Fruit fly (Drosophila melanogaster) whole organism, larva: Measurements from ENCODE around the gene ninaB.
A peak's percentile ranks its signal among the peaks of the same experiment; 100 is the strongest.

Experiments used
- noc ChIP-seq: fragments of 200-800 bp; sonication (Bioruptor generic); optimal IDR thresholded peaks from 3 replicates; lab custom pipeline; 2019; ENCODE audit warnings: missing biosample characterization, mild to moderate bottlenecking, missing genetic modification characterization, moderate library complexity

Gene ninaB

DNA sequence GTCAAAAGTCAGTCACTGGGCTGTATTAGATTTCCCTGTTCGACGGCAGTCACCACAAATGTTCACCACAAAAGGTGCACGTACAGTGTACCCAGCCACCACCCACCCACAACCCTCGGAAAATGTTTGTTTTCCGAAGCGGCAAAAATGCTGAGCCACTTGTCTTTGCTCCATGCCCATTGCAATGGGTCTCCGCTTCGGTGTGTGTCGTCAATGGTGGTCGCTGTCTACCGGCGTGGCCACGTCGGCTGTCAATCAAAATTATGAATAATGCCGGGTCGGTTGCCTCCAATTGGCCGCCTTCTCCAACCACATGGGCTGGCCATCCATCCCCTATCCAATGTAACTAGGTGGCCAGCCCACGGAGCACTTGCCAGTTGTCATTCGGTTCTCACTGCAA is at the start of gene ninaB:
Gene ninaB (plus strand): TSS at position 374 of the 400 bp plus-strand sequence.
- no peak for TF ChIP-seq noc (tag; lab: Kevin White, UChicago)

DNA sequence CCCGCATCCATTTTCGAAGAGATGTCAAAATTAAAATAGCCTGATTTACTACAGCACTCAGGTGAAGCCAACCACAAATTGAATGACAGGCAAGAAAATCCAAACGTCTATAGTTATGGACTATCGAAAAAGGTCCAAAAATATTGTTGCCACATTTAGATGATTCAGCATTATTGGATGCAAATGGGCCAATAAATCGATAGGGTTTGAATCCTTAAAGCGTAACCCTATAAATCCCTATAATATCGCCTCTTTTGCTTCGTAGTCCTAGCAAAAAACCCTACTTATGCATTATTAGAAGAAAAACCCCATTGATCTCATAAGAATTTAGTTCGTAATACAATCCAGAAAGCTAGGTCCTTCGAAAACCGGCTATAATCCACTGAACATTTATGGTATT is 44.1 kb upstream of the ninaB start, which contains the start of gene Rbp4:
Gene Rbp4 (minus strand): TSS at position 101 of the 400 bp plus-strand sequence.
- TF ChIP-seq noc (tag; lab: Kevin White, UChicago), result no peak

DNA sequence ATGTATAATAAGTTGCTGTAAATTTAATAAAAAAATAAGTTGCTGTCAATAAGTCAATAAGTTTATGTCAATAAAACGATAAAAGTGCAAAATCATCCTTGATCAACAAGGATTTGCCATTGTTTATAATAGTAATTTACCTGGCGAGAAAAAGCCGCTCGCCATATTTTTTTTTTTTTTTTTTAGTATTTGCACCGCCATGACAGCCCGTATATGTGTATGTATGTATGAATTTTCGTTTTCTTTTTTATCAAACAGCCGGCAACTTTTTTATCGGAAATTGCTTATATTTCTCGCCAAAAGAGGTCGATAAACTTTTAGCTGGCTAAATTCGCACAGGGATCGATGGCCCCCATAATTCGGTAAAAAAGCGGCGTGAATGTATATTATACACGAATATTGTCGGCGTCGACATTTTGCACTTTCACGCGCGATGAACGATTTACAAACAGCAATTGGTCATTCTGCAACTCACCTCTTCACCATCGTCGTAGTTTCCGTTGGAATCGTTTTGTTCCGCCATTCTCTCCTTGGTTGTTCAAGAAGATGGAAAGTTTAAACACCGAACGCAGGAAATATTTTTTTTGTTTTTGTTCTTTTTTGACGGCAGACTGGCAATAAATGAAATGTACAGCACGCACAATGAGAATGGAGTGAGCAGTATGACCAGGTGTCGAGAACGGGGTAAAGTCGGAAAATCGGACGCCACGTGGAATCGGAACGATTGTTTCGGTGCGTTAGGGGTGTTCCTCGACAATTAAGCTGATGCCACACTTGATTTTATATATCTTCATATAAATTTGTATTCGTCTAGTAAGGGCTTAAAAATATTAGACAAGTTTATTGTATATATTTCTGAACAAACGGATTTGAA is 40.3 kb upstream of the ninaB start, which contains the start of gene Hrb87F:
Gene Hrb87F (minus strand): TSS at position 667 of the 874 bp plus-strand sequence.
- no peak for TF ChIP-seq noc (tag; lab: Kevin White, UChicago)

DNA sequence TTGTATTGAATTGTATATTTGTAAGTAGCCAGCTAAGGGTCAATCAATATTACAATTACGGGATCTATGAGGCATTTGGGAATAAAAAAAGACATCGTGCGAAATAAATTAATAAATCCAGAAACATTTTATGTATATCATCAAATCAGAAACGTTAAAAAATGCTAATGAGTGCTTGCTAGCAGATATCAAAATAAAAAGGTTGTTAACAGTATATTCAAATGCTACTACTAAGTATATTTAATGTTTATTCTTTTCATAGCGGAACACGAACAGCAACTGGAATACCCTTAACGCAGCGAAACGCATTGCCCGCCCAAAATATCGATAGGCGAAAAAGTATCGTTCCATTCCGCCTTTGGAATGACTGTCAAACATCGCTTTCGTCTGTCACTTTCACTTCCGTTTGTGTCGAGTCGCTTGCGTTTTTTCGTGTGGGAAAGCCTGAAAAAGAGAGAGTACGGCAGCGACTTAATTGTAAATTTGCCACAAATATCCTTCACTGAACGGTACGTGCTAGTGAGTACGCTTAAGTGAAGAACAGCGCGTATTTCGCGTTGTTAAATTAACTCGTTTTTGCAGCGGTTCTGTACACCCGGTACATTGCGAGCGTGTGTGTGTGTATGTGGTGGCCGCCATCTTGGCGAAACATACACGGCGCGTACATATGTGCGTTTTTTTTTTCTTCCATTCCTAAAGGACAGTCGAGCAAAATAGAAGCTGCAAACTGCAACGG is 39.3 kb upstream of the ninaB start, which contains the start of gene B52:
Gene B52 (plus strand): TSS at position 388 of the 736 bp plus-strand sequence.
- peak; percentile 71 for TF ChIP-seq noc (tag; lab: Kevin White, UChicago)

dm6 chr3R:13662149-13662548 is 38.2 kb upstream of the ninaB start:
- TF ChIP-seq noc (tag; lab: Kevin White, UChicago), result no peak

dm6 chr3R:13665992-13666391 is 34.4 kb upstream of the ninaB start:
- no peak for TF ChIP-seq noc (tag; lab: Kevin White, UChicago)

- TF ChIP-seq noc (tag; lab: Kevin White, UChicago), result no peak
These were observed 27.5 kb upstream of the ninaB start for dm6 chr3R:13672898-13673297.

- no peak for TF ChIP-seq noc (tag; lab: Kevin White, UChicago)
These were observed 25.8 kb upstream of the ninaB start, which contains the start of gene Task6 for dm6 chr3R:13674492-13675033. Task6 (minus strand) TSS chr3R:13674542.

DNA sequence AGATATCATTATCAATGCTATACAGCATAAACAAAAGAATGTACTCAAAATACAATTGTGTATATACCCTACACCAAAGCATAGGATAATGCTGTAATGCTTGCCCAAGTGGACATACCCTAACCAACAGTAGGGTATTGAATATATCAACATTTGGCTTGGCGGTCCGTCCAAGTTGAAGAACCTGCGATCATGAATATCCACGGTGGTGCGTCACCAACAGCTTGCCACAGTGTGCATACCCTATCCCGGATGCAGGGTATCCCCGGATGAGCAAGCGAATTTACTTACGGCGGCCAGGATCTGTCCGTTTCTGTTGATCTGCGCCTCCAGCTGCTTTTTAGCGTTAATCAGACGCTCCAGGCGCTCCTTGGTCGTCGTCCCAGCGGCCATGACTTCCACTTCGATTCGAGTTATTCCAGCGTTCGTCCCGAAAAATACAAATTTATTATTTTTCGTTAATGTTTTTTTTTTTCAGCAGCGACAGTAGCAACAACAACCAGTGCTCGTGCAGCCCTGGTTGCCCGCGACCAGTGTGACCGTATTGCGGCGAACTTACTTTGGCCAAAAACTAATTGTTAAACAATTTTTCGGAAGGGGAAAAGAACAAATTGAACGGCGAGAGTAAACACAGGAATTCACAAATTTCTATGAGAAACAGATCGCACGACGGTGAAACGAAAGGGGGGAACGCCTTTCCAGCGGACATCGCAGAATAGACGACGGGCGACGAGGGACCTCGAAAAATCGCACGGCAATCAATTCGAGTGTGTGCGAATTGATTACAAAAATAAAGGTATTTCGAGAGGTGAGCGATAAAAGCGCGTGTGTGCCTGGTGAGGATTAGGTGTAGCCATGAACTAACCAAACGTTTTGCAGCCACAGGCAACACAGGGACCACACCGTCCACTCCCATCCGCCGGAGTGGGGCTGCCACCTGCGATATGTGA is 24.0 kb upstream of the ninaB start, which contains the start of the genes Lkb1 and CG9588:
Gene Lkb1 (plus strand): TSS at position 413 of the 950 bp plus-strand sequence.
Gene CG9588 (minus strand): TSS at position 545 of the 950 bp plus-strand sequence.
- no peak for TF ChIP-seq noc (tag; lab: Kevin White, UChicago)

DNA sequence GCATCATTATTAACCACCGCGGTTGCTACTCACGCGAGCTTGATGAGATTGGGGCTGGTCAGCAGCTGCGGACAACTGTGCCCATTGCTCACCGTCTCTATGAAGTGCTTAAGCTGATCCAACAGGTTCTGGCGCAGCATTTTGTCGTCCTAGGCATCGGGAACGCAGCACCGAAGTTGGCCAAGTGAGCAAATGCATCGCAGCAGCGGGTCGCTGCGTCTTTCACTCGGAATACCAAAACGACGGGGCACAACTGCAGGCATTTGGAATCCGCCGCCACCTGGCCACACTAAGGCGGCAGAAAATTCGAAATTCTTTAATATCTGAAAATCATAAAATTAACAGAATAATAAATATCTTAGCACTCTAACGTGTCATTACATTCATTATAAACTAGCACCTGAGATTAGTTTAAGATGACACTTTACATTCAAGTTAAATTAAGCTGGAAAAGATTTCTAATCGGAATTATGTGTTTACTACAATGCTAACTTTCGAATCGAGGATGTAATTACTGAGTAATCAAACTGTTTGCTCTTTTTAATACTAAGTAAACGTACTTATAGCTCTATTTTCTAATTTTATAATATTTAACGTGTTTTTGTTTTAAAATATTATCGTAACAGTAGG is 17.3 kb upstream of the ninaB start:
- no peak for TF ChIP-seq noc (tag; lab: Kevin White, UChicago)

dm6 chr3R:13683624-13684568 is 16.5 kb upstream of the ninaB start, which contains the start of gene flfl:
flfl (plus strand) TSS chr3R:13683921.
- no peak for TF ChIP-seq noc (tag; lab: Kevin White, UChicago)

DNA sequence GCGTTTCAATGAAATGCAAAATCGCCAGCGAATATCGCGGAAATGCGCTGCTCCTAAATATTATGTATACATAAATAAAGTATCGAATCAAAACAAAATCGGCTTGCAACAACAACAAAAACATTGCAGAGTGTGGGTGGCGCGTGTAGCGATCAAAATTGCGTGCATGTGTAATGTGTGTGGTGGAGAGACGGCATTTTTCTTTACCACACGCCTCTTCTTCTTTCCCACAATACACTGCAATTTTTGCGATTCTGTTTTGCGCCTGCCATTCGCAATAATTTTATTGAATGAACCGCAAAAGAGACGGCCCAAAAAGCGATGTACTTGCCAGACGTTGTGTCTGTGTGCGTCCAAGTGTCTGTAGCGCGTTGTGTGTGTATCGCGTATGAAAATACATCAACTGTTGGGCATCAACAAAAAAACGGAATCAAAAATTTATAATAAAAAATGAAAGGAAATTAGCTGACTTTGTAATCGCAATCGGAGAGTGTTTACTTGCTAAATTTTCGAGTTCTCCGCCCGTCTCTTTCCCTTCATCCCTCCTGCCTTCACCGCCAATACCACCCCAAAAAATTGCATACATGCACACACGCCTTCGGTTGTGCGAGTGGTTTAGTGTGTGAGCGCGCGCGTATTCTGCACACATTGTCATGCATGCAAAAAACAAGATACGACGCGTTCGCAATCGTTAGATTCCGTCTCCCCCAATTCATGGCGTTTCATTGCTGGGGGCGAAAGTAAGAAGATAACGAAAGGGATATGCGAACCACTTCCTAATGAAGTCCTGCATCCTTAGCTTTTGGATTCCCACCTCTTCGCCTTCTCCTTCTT is 15.6 kb upstream of the ninaB start:
- peak; percentile 22 for TF ChIP-seq noc (tag; lab: Kevin White, UChicago)
